Fruit fly (Drosophila melanogaster) whole organism, prepupa: ENCODE results near the gene br.
A peak's percentile ranks its signal among the peaks of the same experiment; 100 is the strongest.

Experiments
- Blimp-1 ChIP-seq: fragments of 200-800 bp; sonication (Bioruptor generic); optimal IDR thresholded peaks from 3 replicates; lab custom pipeline; 2017; ENCODE audit warnings: missing biosample characterization, missing genetic modification characterization, mild to moderate bottlenecking, moderate library complexity, missing genetic modification reagents
- CG11294 ChIP-seq: fragments of 200-800 bp; sonication (Bioruptor generic); IDR thresholded peaks from 2 replicates; pipeline ENCODE4 v1.3.6; 2022; ENCODE audit warnings: missing biosample characterization, missing genetic modification characterization
- CG11762 ChIP-seq: fragments of 200-800 bp; sonication (Bioruptor generic); optimal IDR thresholded peaks from 3 replicates; lab custom pipeline; 2016; ENCODE audit warnings: missing biosample characterization, missing genetic modification characterization; ENCODE audit not compliant: insufficient read depth
- CG1621 ChIP-seq: fragments of 200-800 bp; sonication (Bioruptor generic); optimal IDR thresholded peaks from 3 replicates; lab custom pipeline; 2018; ENCODE audit warnings: missing biosample characterization, mild to moderate bottlenecking, missing genetic modification characterization
- CG16779 ChIP-seq: fragments of 200-800 bp; sonication (Bioruptor generic); optimal IDR thresholded peaks from 3 replicates; lab custom pipeline; 2017; ENCODE audit warnings: missing biosample characterization, mild to moderate bottlenecking, missing genetic modification characterization
- CG3032 ChIP-seq: fragments of 200-800 bp; optimal IDR thresholded peaks from 2 replicates; lab custom pipeline; 2019; ENCODE audit warnings: missing biosample characterization, mild to moderate bottlenecking, missing genetic modification characterization, moderate library complexity
- CG31627 ChIP-seq: fragments of 200-800 bp; sonication (Bioruptor generic); optimal IDR thresholded peaks from 3 replicates; lab custom pipeline; 2016; ENCODE audit warnings: missing biosample characterization, missing genetic modification characterization
- CG32006 ChIP-seq: fragments of 200-800 bp; sonication (Bioruptor generic); optimal IDR thresholded peaks from 3 replicates; lab custom pipeline; 2017; ENCODE audit warnings: missing biosample characterization, mild to moderate bottlenecking, missing genetic modification characterization
- CG34406 ChIP-seq: fragments of 200-800 bp; sonication (Bioruptor generic); optimal IDR thresholded peaks from 3 replicates; lab custom pipeline; 2016; ENCODE audit warnings: missing biosample characterization, missing genetic modification characterization
- CG3919 ChIP-seq: fragments of 200-800 bp; sonication (Bioruptor generic); optimal IDR thresholded peaks from 3 replicates; lab custom pipeline; 2016; ENCODE audit warnings: missing biosample characterization, missing genetic modification characterization
- CG6276 ChIP-seq: fragments of 200-800 bp; sonication (Bioruptor generic); optimal IDR thresholded peaks from 2 replicates; lab custom pipeline; 2017; ENCODE audit warnings: missing biosample characterization, mild to moderate bottlenecking, missing genetic modification characterization
- CG6854 ChIP-seq: fragments of 200-800 bp; sonication (Bioruptor generic); optimal IDR thresholded peaks from 2 replicates; lab custom pipeline; 2017; ENCODE audit warnings: missing biosample characterization, mild to moderate bottlenecking, missing genetic modification characterization
- CG7368 ChIP-seq: fragments of 200-800 bp; sonication (Bioruptor generic); optimal IDR thresholded peaks from 3 replicates; lab custom pipeline; 2016; ENCODE audit warnings: missing biosample characterization, missing genetic modification characterization
- CG8319 ChIP-seq: fragments of 200-800 bp; sonication (Bioruptor generic); optimal IDR thresholded peaks from 3 replicates; lab custom pipeline; 2016; ENCODE audit warnings: missing biosample characterization, missing genetic modification characterization
- CG8632 ChIP-seq: fragments of 200-800 bp; sonication (Bioruptor generic); optimal IDR thresholded peaks from 3 replicates; lab custom pipeline; 2016; ENCODE audit warnings: missing biosample characterization, missing genetic modification characterization
- Eip75B ChIP-seq: fragments of 200-800 bp; sonication (Bioruptor generic); optimal IDR thresholded peaks from 3 replicates; lab custom pipeline; 2016; ENCODE audit warnings: missing biosample characterization, missing genetic modification characterization
- Eip78C ChIP-seq: fragments of 200-800 bp; sonication (Bioruptor generic); peaks from one replicate; lab custom pipeline; 2016; ENCODE audit warnings: missing biosample characterization, missing genetic modification characterization
- Ets21C ChIP-seq: fragments of 200-800 bp; sonication (Bioruptor generic); optimal IDR thresholded peaks from 3 replicates; lab custom pipeline; 2016; ENCODE audit warnings: missing biosample characterization, missing genetic modification characterization
- Ets96B ChIP-seq: fragments of 200-800 bp; optimal IDR thresholded peaks from 2 replicates; lab custom pipeline; 2019; ENCODE audit warnings: missing biosample characterization, mild to moderate bottlenecking, missing genetic modification characterization, moderate library complexity
- Gug ChIP-seq: fragments of 200-800 bp; sonication (Bioruptor generic); IDR thresholded peaks from 2 replicates; pipeline ENCODE4 v1.3.6; 2022; ENCODE audit warnings: missing biosample characterization, missing genetic modification characterization
- Hr38 ChIP-seq: sonication (Bioruptor generic); optimal IDR thresholded peaks from 2 replicates; lab custom pipeline; 2016; ENCODE audit warnings: missing biosample characterization, missing genetic modification characterization
- Hr39 ChIP-seq: fragments of 200-800 bp; sonication (Bioruptor generic); optimal IDR thresholded peaks from 2 replicates; lab custom pipeline; 2016; ENCODE audit warnings: missing biosample characterization, missing genetic modification characterization
- Lpt ChIP-seq: fragments of 200-800 bp; sonication (Bioruptor generic); optimal IDR thresholded peaks from 3 replicates; lab custom pipeline; 2016; ENCODE audit warnings: missing biosample characterization, missing genetic modification characterization
- OdsH ChIP-seq: fragments of 200-800 bp; sonication (Bioruptor generic); optimal IDR thresholded peaks from 3 replicates; lab custom pipeline; 2016; ENCODE audit warnings: missing biosample characterization, missing genetic modification characterization
- Smox ChIP-seq: fragments of 200-800 bp; sonication (Bioruptor generic); optimal IDR thresholded peaks from 3 replicates; lab custom pipeline; 2016; ENCODE audit warnings: missing biosample characterization, missing genetic modification characterization
- Sox102F ChIP-seq: fragments of 200-800 bp; sonication (Bioruptor generic); optimal IDR thresholded peaks from 2 replicates; lab custom pipeline; 2016; ENCODE audit warnings: missing biosample characterization, mild to moderate bottlenecking, missing genetic modification characterization
- cyc ChIP-seq: fragments of 200-800 bp; sonication (Bioruptor generic); optimal IDR thresholded peaks from 3 replicates; lab custom pipeline; 2016; ENCODE audit warnings: missing biosample characterization, missing genetic modification characterization
- esn ChIP-seq: fragments of 200-800 bp; sonication (Bioruptor generic); optimal IDR thresholded peaks from 2 replicates; lab custom pipeline; 2016; ENCODE audit warnings: missing biosample characterization, mild to moderate bottlenecking, missing genetic modification characterization, moderate library complexity
- fkh ChIP-seq: fragments of 200-800 bp; sonication (Bioruptor generic); optimal IDR thresholded peaks from 3 replicates; lab custom pipeline; 2017; ENCODE audit warnings: missing biosample characterization, mild to moderate bottlenecking, missing genetic modification characterization, moderate library complexity
- lz ChIP-seq: fragments of 200-800 bp; sonication (Bioruptor generic); optimal IDR thresholded peaks from 3 replicates; lab custom pipeline; 2016; ENCODE audit warnings: missing biosample characterization, missing genetic modification characterization
- net ChIP-seq: fragments of 200-800 bp; sonication (Bioruptor generic); optimal IDR thresholded peaks from 3 replicates; lab custom pipeline; 2016; ENCODE audit warnings: missing biosample characterization, missing genetic modification characterization
- salr ChIP-seq, 2 experiments: fragments of 200-800 bp; sonication (Bioruptor generic); optimal IDR thresholded peaks; 3 replicates each; lab custom pipeline; 2016 to 2018; ENCODE audit warnings: missing biosample characterization in 2 of 2, missing genetic modification characterization in 2 of 2, mild to moderate bottlenecking in 1 of 2
- spab ChIP-seq: fragments of 200-800 bp; sonication (Bioruptor generic); optimal IDR thresholded peaks from 2 replicates; lab custom pipeline; 2017; ENCODE audit warnings: missing biosample characterization, mild to moderate bottlenecking, missing genetic modification characterization, missing genetic modification reagents
- ss ChIP-seq, 2 experiments: fragments of 200-800 bp; sonication (Bioruptor generic); optimal IDR thresholded peaks; 2 replicates in 1 of 2; 3 replicates in 1 of 2; lab custom pipeline; 2017 to 2018; ENCODE audit warnings: mild to moderate bottlenecking in 2 of 2, missing biosample characterization in 2 of 2, missing genetic modification characterization in 2 of 2, moderate library complexity in 1 of 2
- svp ChIP-seq: fragments of 200-800 bp; sonication (Bioruptor generic); peaks from one replicate; lab custom pipeline; 2016; ENCODE audit warnings: missing biosample characterization, missing genetic modification characterization
- vri ChIP-seq: fragments of 200-800 bp; sonication (Bioruptor generic); optimal IDR thresholded peaks from 3 replicates; lab custom pipeline; 2016; ENCODE audit warnings: missing biosample characterization, mild to moderate bottlenecking, missing genetic modification characterization

br gene

dm6 chrX:1623163-1623562 is 48.2 kb downstream of the br start:
- TF ChIP-seq vri = peak; percentile 16
- TF ChIP-seq CG8319 = no peak
- TF ChIP-seq cyc (GFP tag; lab: Kevin White, UChicago) = no peak
- TF ChIP-seq Hr39 (GFP tag; lab: Kevin White, UChicago) = no peak
- TF ChIP-seq svp = peak; percentile 30
- TF ChIP-seq CG34406 (GFP tag; lab: Kevin White, UChicago) = no peak
- no peak for TF ChIP-seq salr (GFP tag; optimal IDR thresholded peaks at IDR 0.05; lab: Kevin White, UChicago)
- no peak for TF ChIP-seq Smox
- no peak for TF ChIP-seq CG1621 (tag; lab: Kevin White, UChicago)
- no peak for TF ChIP-seq Hr38 (GFP tag; lab: Kevin White, UChicago)
- TF ChIP-seq CG6854 = peak; percentile 36
- TF ChIP-seq esn (GFP tag; lab: Kevin White, UChicago) = no peak
- no peak for TF ChIP-seq OdsH (GFP tag; lab: Kevin White, UChicago)
- peak; percentile 3 for TF ChIP-seq Lpt
- TF ChIP-seq Eip78C (GFP tag; lab: Kevin White, UChicago) = peak; percentile 51
- no peak for TF ChIP-seq lz (GFP tag; lab: Kevin White, UChicago)
- no peak for TF ChIP-seq CG6276 (GFP tag; lab: Kevin White, UChicago)
- TF ChIP-seq Eip75B = no peak
- TF ChIP-seq Blimp-1 = peak; percentile 73
- TF ChIP-seq Sox102F = no peak
- TF ChIP-seq net = peak; percentile 3
- TF ChIP-seq Ets21C (GFP tag; lab: Kevin White, UChicago) = no peak
- no peak for TF ChIP-seq CG16779
- TF ChIP-seq CG31627 (GFP tag; lab: Kevin White, UChicago) = no peak
- TF ChIP-seq CG3919 (GFP tag; lab: Kevin White, UChicago) = no peak
- no peak for TF ChIP-seq CG7368
- TF ChIP-seq CG11762 (GFP tag; lab: Kevin White, UChicago) = no peak
- TF ChIP-seq CG11294 = no peak

dm6 chrX:1623655-1624054 is 48.7 kb downstream of the br start:
- TF ChIP-seq CG6854 (no peak), Ets96B (tag; lab: Kevin White, UChicago) (no peak), CG11294 (no peak), CG31627 (GFP tag; lab: Kevin White, UChicago) (no peak)
- TF ChIP-seq, all 60 proteins: peak for 0

dm6 chrX:1625142-1625541 is 50.2 kb downstream of the br start:
- no peak for TF ChIP-seq CG11762 (GFP tag; lab: Kevin White, UChicago)
- no peak for TF ChIP-seq spab
- TF ChIP-seq CG3032 = no peak
- TF ChIP-seq CG1621 (tag; lab: Kevin White, UChicago) = no peak
- no peak for TF ChIP-seq CG11294
- TF ChIP-seq CG7368 = no peak
- TF ChIP-seq fkh = no peak
- no peak for TF ChIP-seq Gug (GFP tag; lab: Robert Waterston, UW)
- TF ChIP-seq CG34406 (GFP tag; lab: Kevin White, UChicago) = no peak
- TF ChIP-seq CG32006 (GFP tag; lab: Kevin White, UChicago) = no peak

- TF ChIP-seq Blimp-1 (peak; percentile 36), Gug (GFP tag; lab: Robert Waterston, UW) (no peak), Eip75B (peak; percentile 65), CG8632 (GFP tag; lab: Kevin White, UChicago) (peak; percentile 12), Hr38 (GFP tag; lab: Kevin White, UChicago) (no peak), ss (GFP tag; optimal IDR thresholded peaks at IDR 0.05; lab: Kevin White, UChicago) (peak in 1 of 2 experiments; percentile 3), Eip78C (GFP tag; lab: Kevin White, UChicago) (peak; percentile 86), esn (GFP tag; lab: Kevin White, UChicago) (peak; percentile 1), svp (peak; percentile 78)
Measured at dm6 chrX:1627588-1627987, 52.7 kb downstream of the br start.
